Fruit fly (Drosophila melanogaster): ENCODE results near the gene ssp7.

Gene ssp7

dm6 chrX:11095276-11095675, 44.8 kb downstream of the ssp7 start:
- TF ChIP-seq sage (GFP tag; optimal IDR thresholded peaks at IDR 0.05) (no peak), CG32264 (GFP tag; optimal IDR thresholded peaks at IDR 0.05) (no peak), dmrt93B (GFP tag; optimal IDR thresholded peaks at IDR 0.05) (no peak), usp (GFP tag; optimal IDR thresholded peaks at IDR 0.05) (no peak), tai (GFP tag; optimal IDR thresholded peaks at IDR 0.05) (no peak), GATAd (GFP tag; optimal IDR thresholded peaks at IDR 0.05) (no peak), Mio (GFP tag; optimal IDR thresholded peaks at IDR 0.05) (no peak), Hr78 (GFP tag; optimal IDR thresholded peaks at IDR 0.05) (no peak), Jra (GFP tag; optimal IDR thresholded peaks at IDR 0.05) (no peak), pan (optimal IDR thresholded peaks at IDR 0.05) (no peak), CrebA (GFP tag; optimal IDR thresholded peaks at IDR 0.05; ENCODE audit: borderline replicate concordance) (no peak), Rel (GFP tag; optimal IDR thresholded peaks at IDR 0.05) (no peak), Rel (tag; optimal IDR thresholded peaks at IDR 0.05) (no peak), fru (GFP tag; optimal IDR thresholded peaks at IDR 0.05) (no peak)

dm6 chrX:11092201-11092600, 47.9 kb downstream of the ssp7 start, which contains the start of gene CG2061:
TSS of gene CG2061 (plus strand) at chrX:11092492.
- TF ChIP-seq GATAd (GFP tag; optimal IDR thresholded peaks at IDR 0.05): no peak
- TF ChIP-seq Myc (optimal IDR thresholded peaks at IDR 0.05): peak; percentile 10
- no peak for TF ChIP-seq ey (GFP tag; optimal IDR thresholded peaks at IDR 0.05)
- no peak for TF ChIP-seq pan (optimal IDR thresholded peaks at IDR 0.05)

dm6 chrX:11090161-11090560, 49.9 kb downstream of the ssp7 start, which contains the start of gene CG2076:
TSS of gene CG2076 (plus strand) at chrX:11090210.
- no peak for TF ChIP-seq Abd-B (GFP tag; optimal IDR thresholded peaks at IDR 0.05)
- TF ChIP-seq h (GFP tag; optimal IDR thresholded peaks at IDR 0.05): no peak
- no peak for TF ChIP-seq dmrt93B (GFP tag; optimal IDR thresholded peaks at IDR 0.05)
- no peak for TF ChIP-seq sage (GFP tag; optimal IDR thresholded peaks at IDR 0.05)
